Fruit fly (Drosophila melanogaster) S2 (cell line): Measurements from ENCODE around the gene CG13720.

ENCODE experiments used
- CG8478 ChIP-seq: fragments of >200 bp; optimal IDR thresholded peaks from 2 replicates; lab custom pipeline; 2018
- CTCF ChIP-seq, 2 experiments: fragments of >200 bp; optimal IDR thresholded peaks; 2 replicates each; lab custom pipeline; 2018

DNA sequence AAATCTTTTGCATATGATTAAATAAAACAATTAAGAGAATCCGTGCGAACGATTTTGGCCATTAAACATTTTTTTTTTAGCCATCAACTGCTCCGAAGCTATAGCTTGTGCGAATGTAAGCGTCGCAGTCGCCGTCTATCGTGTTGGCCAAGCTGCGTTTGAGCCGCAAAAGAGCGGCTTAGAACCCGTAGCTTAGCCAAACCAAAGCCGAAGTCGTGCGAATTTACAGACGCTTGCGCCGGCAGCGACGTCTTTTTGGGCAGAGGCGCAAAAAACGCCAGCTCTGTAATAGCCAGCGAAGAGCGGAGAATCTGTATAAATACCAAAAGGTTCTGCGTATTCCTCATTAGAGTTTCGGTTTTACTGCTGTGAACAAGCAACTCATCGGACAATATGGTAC, 20.4 kb downstream of the CG13720 start, which contains the start of gene CG7465:
- TF ChIP-seq CG8478 = no peak
- no peak for TF ChIP-seq CTCF (optimal IDR thresholded peaks at IDR 0.05; lab: Kevin White, UChicago)
